Worm (Caenorhabditis elegans) whole organism, midembryonic: ENCODE measurements around the gene C29G2.6.
"Not testable (repeated sequence)": the region's sequence is repeated elsewhere in the genome, so short reads cannot be mapped to it uniquely, and the experiment has no call there.

Experiments
- T22C8.4 ChIP-seq: fragments of 200-800 bp; sonication (Bioruptor generic); IDR thresholded peaks from 2 replicates; pipeline ENCODE4 v1.3.6; 2022; ENCODE audit warnings: missing genetic modification characterization, missing compliant biosample characterization
- cog-1 ChIP-seq: sonication (generic microtip); optimal IDR thresholded peaks from 2 replicates; lab custom pipeline; 2016; ENCODE audit warnings: missing genetic modification characterization, missing compliant biosample characterization
- flt-1 ChIP-seq: fragments of 200-800 bp; sonication (Bioruptor generic); IDR thresholded peaks from 2 replicates; pipeline ENCODE4 v1.3.6; 2022; ENCODE audit warnings: missing genetic modification characterization, missing compliant biosample characterization
- klf-2 ChIP-seq: fragments of 200-800 bp; sonication (Bioruptor generic); conservative IDR thresholded peaks from 2 replicates; pipeline ENCODE4 v1.3.6; 2022; ENCODE audit warnings: missing genetic modification reagents, missing genetic modification characterization, missing compliant biosample characterization
- ref-1 ChIP-seq: fragments of 200-800 bp; sonication (Bioruptor generic); conservative IDR thresholded peaks from 2 replicates; pipeline ENCODE4 v1.3.6; 2022; ENCODE audit warnings: missing genetic modification reagents, missing genetic modification characterization, missing compliant biosample characterization
- tab-1 ChIP-seq: fragments of 200-800 bp; sonication (Bioruptor generic); IDR thresholded peaks from 2 replicates; pipeline ENCODE4 v1.3.6; 2022; ENCODE audit warnings: missing genetic modification characterization, missing compliant biosample characterization
- ztf-23 ChIP-seq: fragments of 200-800 bp; sonication (Bioruptor generic); IDR thresholded peaks from 2 replicates; pipeline ENCODE4 v1.3.6; 2022; ENCODE audit warnings: missing genetic modification reagents, missing genetic modification characterization, missing compliant biosample characterization

C29G2.6 gene

ce11 chrV:2565525-2565924 is 20.2 kb downstream of the C29G2.6 start, which contains the start of gene Y45G12C.1:
TSS of gene Y45G12C.1 (plus strand) at chrV:2565683.
- TF ChIP-seq T22C8.4 (GFP tag; lab: Robert Waterston, UW) (no peak), klf-2 (GFP tag; lab: Robert Waterston, UW) (no peak), ref-1 (GFP tag; lab: Robert Waterston, UW) (no peak), tab-1 (no peak), cog-1 (tag; lab: Kevin White, UChicago) (no peak)

- not testable (repeated sequence) for TF ChIP-seq T22C8.4, ztf-23, ref-1 (GFP tag; lab: Robert Waterston, UW)
Observed at ce11 chrV:2561390-2561789, 24.3 kb downstream of the C29G2.6 start, which contains the start of gene gst-10. TSS of gene gst-10 (plus strand) at chrV:2561690.

- not testable (repeated sequence) for TF ChIP-seq ztf-23, ref-1, flt-1 (GFP tag; lab: Robert Waterston, UW)
Observed at ce11 chrV:2536309-2536708, 49.4 kb downstream of the C29G2.6 start, which contains the start of gene Y45G12C.10. TSS of gene Y45G12C.10 (minus strand) at chrV:2536409.
